Fruit fly (Drosophila melanogaster) whole organism, wandering third instar larva: ENCODE results near the gene Mvd.
"Not testable (repeated sequence)": the region's sequence is repeated elsewhere in the genome, so short reads cannot be mapped to it uniquely, and the experiment has no call there.

ENCODE experiments used
- CG32264 ChIP-seq: fragments of 200-800 bp; sonication (Bioruptor generic); optimal IDR thresholded peaks from 2 replicates; lab custom pipeline; 2016; ENCODE audit warnings: missing biosample characterization, missing genetic modification characterization
- dsf ChIP-seq: sonication (Bioruptor generic); optimal IDR thresholded peaks from 2 replicates; lab custom pipeline; 2016; ENCODE audit warnings: missing biosample characterization, missing genetic modification characterization, borderline replicate concordance
- lola ChIP-seq: fragments of >200 bp; optimal IDR thresholded peaks from 2 replicates; lab custom pipeline; 2017; ENCODE audit warnings: missing biosample characterization, missing genetic modification characterization
- psq ChIP-seq: fragments of 200-800 bp; sonication (Bioruptor generic); optimal IDR thresholded peaks from 3 replicates; lab custom pipeline; 2017; ENCODE audit warnings: missing biosample characterization, mild to moderate bottlenecking, missing genetic modification characterization, moderate library complexity

DNA sequence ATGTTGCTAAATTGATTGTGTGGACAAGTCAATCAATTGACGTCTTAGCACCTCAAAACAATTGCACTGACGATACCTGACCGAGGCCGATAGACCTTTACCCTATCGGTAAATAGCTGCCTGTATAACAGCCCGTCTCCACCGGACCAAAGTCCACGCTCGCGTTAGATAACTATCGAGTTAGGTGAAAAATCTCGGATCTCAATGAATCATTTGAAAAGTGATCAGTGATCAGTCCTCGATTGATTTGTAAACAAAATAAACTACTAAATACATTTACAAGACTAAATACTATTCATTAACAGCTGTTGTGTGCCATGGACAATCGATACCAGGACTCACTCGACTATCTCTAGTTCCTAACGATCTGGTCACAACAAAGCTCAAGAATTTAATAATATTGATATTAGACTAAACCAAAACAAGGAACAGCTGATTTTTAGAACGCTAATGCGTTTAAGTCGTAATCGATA is 50.2 kb downstream of the Mvd start, which contains the start of the genes sordd2 and CG15602:
- not testable (repeated sequence) for TF ChIP-seq dsf, CG32264, psq, lola (GFP tag; lab: Kevin White, UChicago)
